Fruit fly (Drosophila melanogaster) whole organism, wandering third instar larva: Measurements from ENCODE around the gene Arl1.

Experiments used
- Abd-B ChIP-seq: fragments of >200 bp; optimal IDR thresholded peaks from 2 replicates; lab custom pipeline; 2017; ENCODE audit warnings: missing biosample characterization, missing genetic modification characterization
- Dfd ChIP-seq: fragments of >200 bp; optimal IDR thresholded peaks from 2 replicates; lab custom pipeline; 2017; ENCODE audit warnings: missing biosample characterization, missing genetic modification characterization
- Jra ChIP-seq: sonication (Bioruptor generic); optimal IDR thresholded peaks from 2 replicates; lab custom pipeline; 2016; ENCODE audit warnings: missing biosample characterization, missing genetic modification characterization
- Rel ChIP-seq, 2 experiments: fragments of 200-800 bp; sonication (Bioruptor generic) in 1 of 2; optimal IDR thresholded peaks; 2 replicates in 1 of 2; 3 replicates in 1 of 2; lab custom pipeline; 2016 to 2019; ENCODE audit warnings: mild to moderate bottlenecking in 2 of 2, missing biosample characterization in 2 of 2, missing genetic modification characterization in 2 of 2, moderate library complexity in 1 of 2
- br ChIP-seq: fragments of 200-800 bp; sonication (Bioruptor generic); optimal IDR thresholded peaks from 2 replicates; lab custom pipeline; 2016; ENCODE audit warnings: missing biosample characterization, missing genetic modification characterization
- dmrt93B ChIP-seq: fragments of 200-800 bp; sonication (Bioruptor generic); optimal IDR thresholded peaks from 2 replicates; lab custom pipeline; 2018; ENCODE audit warnings: missing biosample characterization, mild to moderate bottlenecking, missing genetic modification characterization
- foxo ChIP-seq, 2 experiments: fragments of 200-800 bp; sonication (Bioruptor generic); optimal IDR thresholded peaks; 2 replicates in 1 of 2; 3 replicates in 1 of 2; lab custom pipeline; 2016 to 2017; ENCODE audit warnings: missing biosample characterization in 2 of 2, missing genetic modification characterization in 2 of 2
- fru ChIP-seq: fragments of 200-800 bp; sonication (Bioruptor generic); optimal IDR thresholded peaks from 3 replicates; lab custom pipeline; 2016; ENCODE audit warnings: missing biosample characterization, mild to moderate bottlenecking, missing genetic modification characterization
- lola ChIP-seq: fragments of >200 bp; optimal IDR thresholded peaks from 2 replicates; lab custom pipeline; 2017; ENCODE audit warnings: missing biosample characterization, missing genetic modification characterization
- pan ChIP-seq: fragments of >200 bp; optimal IDR thresholded peaks from 2 replicates; lab custom pipeline; 2017
- psq ChIP-seq: fragments of 200-800 bp; sonication (Bioruptor generic); optimal IDR thresholded peaks from 3 replicates; lab custom pipeline; 2017; ENCODE audit warnings: missing biosample characterization, mild to moderate bottlenecking, missing genetic modification characterization, moderate library complexity
- rgr ChIP-seq: fragments of 200-800 bp; sonication (Bioruptor generic); optimal IDR thresholded peaks from 3 replicates; lab custom pipeline; 2016; ENCODE audit warnings: missing biosample characterization, mild to moderate bottlenecking, missing genetic modification characterization

DNA sequence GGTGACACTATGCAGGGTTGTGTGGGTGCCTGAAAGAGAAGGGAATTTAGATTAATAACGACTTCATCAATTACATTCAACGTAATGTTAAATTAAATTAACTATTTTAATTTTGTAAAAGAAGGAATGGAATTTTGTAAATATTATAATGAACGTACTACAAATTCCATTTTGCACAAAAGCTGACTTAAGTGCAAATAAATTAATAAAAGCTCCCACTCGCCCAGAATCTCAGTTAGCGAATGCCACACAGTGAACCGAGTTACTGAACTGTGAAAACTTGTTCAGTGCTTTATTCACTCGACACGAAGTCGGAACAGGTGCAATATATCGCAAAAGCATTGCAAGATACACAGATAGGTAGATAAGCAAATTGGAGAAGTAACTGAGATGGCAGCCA, 7.9 kb upstream of the Arl1 start, which contains the start of gene CG17026:
- no peak for TF ChIP-seq Rel (GFP tag; optimal IDR thresholded peaks at IDR 0.05; lab: Kevin White, UChicago)
- no peak for TF ChIP-seq Rel (tag; optimal IDR thresholded peaks at IDR 0.05; lab: Kevin White, UChicago)
- TF ChIP-seq pan (lab: Kevin White, UChicago): no peak
- TF ChIP-seq psq (GFP tag; lab: Kevin White, UChicago): no peak
- TF ChIP-seq lola (GFP tag; lab: Kevin White, UChicago): no peak
- no peak for TF ChIP-seq dmrt93B (GFP tag; lab: Kevin White, UChicago)
- no peak for TF ChIP-seq foxo (GFP tag; optimal IDR thresholded peaks at IDR 0.05; lab: Kevin White, UChicago)
- TF ChIP-seq Dfd: no peak
- no peak for TF ChIP-seq br
- no peak for TF ChIP-seq rgr (GFP tag; lab: Kevin White, UChicago)
- TF ChIP-seq Jra (GFP tag; lab: Kevin White, UChicago): no peak
- no peak for TF ChIP-seq Abd-B (GFP tag; lab: Kevin White, UChicago)
- no peak for TF ChIP-seq fru
